Fruit fly (Drosophila melanogaster): ENCODE data around the gene meru.

dm6 chr3L:15856035-15856434, 12.2 kb upstream of the meru start:
- TF ChIP-seq Dll (optimal IDR thresholded peaks at IDR 0.05) (no peak), EcR (GFP tag; optimal IDR thresholded peaks at IDR 0.05) (no peak), psq (optimal IDR thresholded peaks at IDR 0.05) (no peak), CG8478 (optimal IDR thresholded peaks at IDR 0.05) (no peak), pan (optimal IDR thresholded peaks at IDR 0.05) (no peak), usp (GFP tag; optimal IDR thresholded peaks at IDR 0.05) (no peak)

Measured in whole organism.